Worm (Caenorhabditis elegans) whole organism, L2 larva: ENCODE measurements around the gene F56D5.2.

Experiments used
- blmp-1 ChIP-seq: sonication (generic microtip); optimal IDR thresholded peaks from 2 replicates; lab custom pipeline; 2017; ENCODE audit warnings: missing genetic modification characterization, mild to moderate bottlenecking, missing compliant biosample characterization, antibody characterized with exemption, moderate library complexity; ENCODE audit not compliant: insufficient read depth
- lsy-2 ChIP-seq, 2 experiments: fragments of 150-350 bp in 1 of 2; sonication (generic microtip) in 1 of 2; optimal IDR thresholded peaks; 2 replicates each; lab custom pipeline; 2014 to 2017; ENCODE audit warnings: missing biosample characterization in 2 of 2, missing genetic modification characterization in 2 of 2
- nhr-11 ChIP-seq: fragments of 150-350 bp; optimal IDR thresholded peaks from 2 replicates; lab custom pipeline; 2014; ENCODE audit warnings: missing biosample characterization, missing genetic modification characterization

- TF ChIP-seq blmp-1 (tag; lab: Kevin White, UChicago), result no peak
- TF ChIP-seq lsy-2 (tag; optimal IDR thresholded peaks at IDR 0.05; lab: Kevin White, UChicago), result no peak
- no peak for TF ChIP-seq nhr-11 (tag; lab: Kevin White, UChicago)
Observed at ce11 chrIV:9422408-9422807, 24.0 kb upstream of the F56D5.2 start, which contains the start of gene F56D5.9.
